Worm (Caenorhabditis elegans) whole organism, late embryonic: ENCODE measurements around the gene gpd-4.

Experiments
- C38D4.7 ChIP-seq: fragments of 200-800 bp; sonication (Bioruptor generic); optimal IDR thresholded peaks from 2 replicates; lab custom pipeline; 2018; ENCODE audit warnings: mild to moderate bottlenecking, missing genetic modification characterization, moderate library complexity, missing compliant biosample characterization
- K02D7.2 ChIP-seq: sonication (generic microtip); optimal IDR thresholded peaks from 2 replicates; lab custom pipeline; 2017; ENCODE audit warnings: mild to moderate bottlenecking, missing genetic modification characterization, missing compliant biosample characterization
- K09A11.1 ChIP-seq: sonication (generic microtip); optimal IDR thresholded peaks from 2 replicates; lab custom pipeline; 2017; ENCODE audit warnings: antibody characterized with exemption, mild to moderate bottlenecking, missing genetic modification characterization, missing compliant biosample characterization; ENCODE audit not compliant: insufficient read depth
- T23F11.4 ChIP-seq: fragments of 200-800 bp; sonication (Bioruptor generic); optimal IDR thresholded peaks from 2 replicates; lab custom pipeline; 2018; ENCODE audit warnings: mild to moderate bottlenecking, missing genetic modification characterization, missing compliant biosample characterization
- Y22D7AL.16 ChIP-seq: sonication (generic microtip); optimal IDR thresholded peaks from 2 replicates; lab custom pipeline; 2016; ENCODE audit warnings: missing genetic modification characterization, missing compliant biosample characterization
- ama-1 ChIP-seq: fragments of 150-350 bp; optimal IDR thresholded peaks from 2 replicates; lab custom pipeline; 2014
- ceh-2 ChIP-seq: sonication (generic microtip); optimal IDR thresholded peaks from 2 replicates; lab custom pipeline; 2016; ENCODE audit warnings: missing genotype, missing genetic modification characterization, missing compliant biosample characterization
- ceh-22 ChIP-seq: sonication (generic microtip); optimal IDR thresholded peaks from 2 replicates; lab custom pipeline; 2017; ENCODE audit warnings: missing biosample characterization, missing genetic modification characterization
- ceh-30 ChIP-seq: fragments of 150-350 bp; optimal IDR thresholded peaks from 2 replicates; lab custom pipeline; 2014; ENCODE audit warnings: missing biosample characterization, missing genetic modification characterization
- ceh-31 ChIP-seq: sonication (generic microtip); optimal IDR thresholded peaks from 2 replicates; lab custom pipeline; 2016; ENCODE audit warnings: missing genetic modification characterization, missing compliant biosample characterization
- ceh-6 ChIP-seq: fragments of 200-800 bp; sonication (Bioruptor generic); optimal IDR thresholded peaks from 2 replicates; lab custom pipeline; 2018; ENCODE audit warnings: mild to moderate bottlenecking, missing genetic modification characterization, missing compliant biosample characterization
- ceh-9 ChIP-seq: sonication (generic microtip); optimal IDR thresholded peaks from 2 replicates; lab custom pipeline; 2016; ENCODE audit warnings: mild to moderate bottlenecking, missing genetic modification characterization, inconsistent platforms, missing compliant biosample characterization
- dmd-4 ChIP-seq: sonication (generic microtip); optimal IDR thresholded peaks from 2 replicates; lab custom pipeline; 2016; ENCODE audit warnings: borderline replicate concordance, missing genetic modification characterization, missing compliant biosample characterization
- dve-1 ChIP-seq: sonication (generic microtip); optimal IDR thresholded peaks from 2 replicates; lab custom pipeline; 2017; ENCODE audit warnings: antibody characterized with exemption, mild to moderate bottlenecking, missing genetic modification characterization, missing compliant biosample characterization
- elt-2 ChIP-seq: sonication (generic microtip); optimal IDR thresholded peaks from 2 replicates; lab custom pipeline; 2016; ENCODE audit warnings: missing genetic modification reagents, missing genetic modification characterization, missing compliant biosample characterization
- elt-4 ChIP-seq: sonication (generic microtip); optimal IDR thresholded peaks from 2 replicates; lab custom pipeline; 2016; ENCODE audit warnings: missing genetic modification characterization, missing compliant biosample characterization
- ets-4 ChIP-seq: sonication (generic microtip); optimal IDR thresholded peaks from 2 replicates; lab custom pipeline; 2016; ENCODE audit warnings: missing genetic modification characterization, missing compliant biosample characterization
- eyg-1 ChIP-seq: sonication (generic microtip); optimal IDR thresholded peaks from 2 replicates; lab custom pipeline; 2016; ENCODE audit warnings: missing genotype, missing genetic modification characterization, missing compliant biosample characterization
- fkh-6 ChIP-seq: sonication (generic microtip); optimal IDR thresholded peaks from 2 replicates; lab custom pipeline; 2016; ENCODE audit warnings: missing genetic modification characterization, missing compliant biosample characterization
- gmeb-2 ChIP-seq: sonication (generic microtip); optimal IDR thresholded peaks from 2 replicates; lab custom pipeline; 2016; ENCODE audit warnings: missing genetic modification characterization, inconsistent platforms, missing compliant biosample characterization
- lim-6 ChIP-seq: sonication (generic microtip); optimal IDR thresholded peaks from 2 replicates; lab custom pipeline; 2016; ENCODE audit warnings: missing genetic modification characterization, missing compliant biosample characterization
- lin-11 ChIP-seq: fragments of 200-800 bp; sonication (Bioruptor generic); optimal IDR thresholded peaks from 2 replicates; lab custom pipeline; 2018; ENCODE audit warnings: mild to moderate bottlenecking, missing genetic modification characterization, missing compliant biosample characterization
- mec-3 ChIP-seq: sonication (generic microtip); optimal IDR thresholded peaks from 2 replicates; lab custom pipeline; 2016; ENCODE audit warnings: borderline replicate concordance, missing genetic modification characterization, missing compliant biosample characterization
- nfya-1 ChIP-seq: sonication (generic microtip); optimal IDR thresholded peaks from 2 replicates; lab custom pipeline; 2017; ENCODE audit warnings: missing genetic modification characterization, mild to moderate bottlenecking, missing compliant biosample characterization, antibody characterized with exemption, moderate library complexity
- nhr-232 ChIP-seq: sonication (generic microtip); optimal IDR thresholded peaks from 2 replicates; lab custom pipeline; 2016; ENCODE audit warnings: missing genetic modification characterization, missing compliant biosample characterization
- npax-4 ChIP-seq: sonication (generic microtip); optimal IDR thresholded peaks from 2 replicates; lab custom pipeline; 2016; ENCODE audit warnings: missing genetic modification characterization, missing compliant biosample characterization
- odd-2 ChIP-seq: sonication (generic microtip); optimal IDR thresholded peaks from 2 replicates; lab custom pipeline; 2017; ENCODE audit warnings: antibody characterized with exemption, mild to moderate bottlenecking, missing genetic modification characterization, missing compliant biosample characterization
- pag-3 ChIP-seq: sonication (generic microtip); optimal IDR thresholded peaks from 2 replicates; lab custom pipeline; 2016; ENCODE audit warnings: missing compliant biosample characterization, missing genetic modification characterization, borderline replicate concordance
- pat-9 ChIP-seq: fragments of 200-800 bp; sonication (Bioruptor generic); optimal IDR thresholded peaks from 2 replicates; lab custom pipeline; 2018; ENCODE audit warnings: mild to moderate bottlenecking, missing genetic modification characterization, moderate library complexity, missing compliant biosample characterization
- pros-1 ChIP-seq: fragments of 150-350 bp; optimal IDR thresholded peaks from 2 replicates; lab custom pipeline; 2014; ENCODE audit warnings: missing biosample characterization, missing genetic modification reagents, missing genetic modification characterization
- ref-2 ChIP-seq: sonication (generic microtip); optimal IDR thresholded peaks from 2 replicates; lab custom pipeline; 2016; ENCODE audit warnings: missing genetic modification characterization, missing compliant biosample characterization
- sox-4 ChIP-seq: sonication (generic microtip); optimal IDR thresholded peaks from 2 replicates; lab custom pipeline; 2017; ENCODE audit warnings: mild to moderate bottlenecking, missing genetic modification characterization, inconsistent platforms, missing compliant biosample characterization
- syd-9 ChIP-seq: sonication (generic microtip); optimal IDR thresholded peaks from 2 replicates; lab custom pipeline; 2016; ENCODE audit warnings: mild to moderate bottlenecking, missing genetic modification characterization, moderate library complexity, missing compliant biosample characterization
- tbx-7 ChIP-seq: sonication (generic microtip); optimal IDR thresholded peaks from 2 replicates; lab custom pipeline; 2016; ENCODE audit warnings: missing genotype, missing genetic modification characterization, missing compliant biosample characterization
- unc-55 ChIP-seq: sonication (generic microtip); optimal IDR thresholded peaks from 2 replicates; lab custom pipeline; 2017; ENCODE audit warnings: missing biosample characterization, missing genetic modification reagents, missing genetic modification characterization
- unc-86 ChIP-seq: sonication (generic microtip); optimal IDR thresholded peaks from 2 replicates; lab custom pipeline; 2016; ENCODE audit warnings: missing genetic modification characterization, missing compliant biosample characterization
- zip-5 ChIP-seq: sonication (generic microtip); optimal IDR thresholded peaks from 2 replicates; lab custom pipeline; 2016; ENCODE audit warnings: missing genetic modification characterization, missing compliant biosample characterization

gpd-4 gene

DNA sequence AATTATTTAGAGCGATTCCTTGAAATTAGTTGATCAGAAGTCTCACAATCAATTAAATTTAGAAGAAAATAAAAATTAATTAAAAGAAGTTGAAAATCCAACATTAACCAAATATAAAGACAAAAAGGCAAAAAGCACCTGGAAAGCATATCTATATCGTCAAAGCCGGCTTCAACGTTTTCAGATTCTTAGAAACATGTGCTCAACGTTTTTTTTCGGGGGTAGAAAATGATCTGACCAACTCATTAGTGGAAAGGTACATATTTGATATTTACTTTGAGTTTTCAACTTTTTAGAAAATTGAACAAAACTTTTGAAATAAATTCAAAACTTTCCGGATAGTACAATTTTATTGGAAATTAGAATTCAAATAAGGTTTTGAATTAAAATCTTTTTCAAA is 38.2 kb upstream of the gpd-4 start:
- no peak for TF ChIP-seq zip-5 (tag; lab: Kevin White, UChicago)
- no peak for TF ChIP-seq npax-4 (tag; lab: Kevin White, UChicago)
- no peak for TF ChIP-seq ama-1 (lab: Kevin White, UChicago)
- no peak for TF ChIP-seq unc-86
- no peak for TF ChIP-seq ceh-6
- no peak for TF ChIP-seq elt-2 (tag; lab: Kevin White, UChicago)
- no peak for TF ChIP-seq mec-3 (tag; lab: Kevin White, UChicago)
- TF ChIP-seq tbx-7 (tag; lab: Kevin White, UChicago) = no peak
- no peak for TF ChIP-seq nfya-1 (tag; lab: Kevin White, UChicago)
- TF ChIP-seq nhr-232 (tag; lab: Kevin White, UChicago) = no peak
- no peak for TF ChIP-seq pros-1 (tag; lab: Kevin White, UChicago)
- TF ChIP-seq pat-9 (tag; lab: Kevin White, UChicago) = no peak
- no peak for TF ChIP-seq dve-1
- TF ChIP-seq gmeb-2 (tag; lab: Kevin White, UChicago) = no peak
- no peak for TF ChIP-seq pag-3 (tag; lab: Kevin White, UChicago)
- no peak for TF ChIP-seq unc-55 (GFP tag; lab: Kevin White, UChicago)
- no peak for TF ChIP-seq sox-4 (tag; lab: Kevin White, UChicago)
- TF ChIP-seq eyg-1 (tag; lab: Kevin White, UChicago) = no peak

ce11 chrII:10134285-10134995 is 36.6 kb upstream of the gpd-4 start, which contains the start of gene F27E5.9:
F27E5.9 (plus strand) TSS chrII:10134945.
- TF ChIP-seq elt-2 (tag; lab: Kevin White, UChicago) = peak; percentile 66
- TF ChIP-seq T23F11.4 = no peak

ce11 chrII:10136771-10137170 is 34.3 kb upstream of the gpd-4 start:
- TF ChIP-seq ets-4 (tag; lab: Kevin White, UChicago) (peak; percentile 41), dmd-4 (tag; lab: Kevin White, UChicago) (peak; percentile 24), ceh-22 (tag; lab: Kevin White, UChicago) (peak; percentile 83), ceh-30 (tag; lab: Kevin White, UChicago) (no peak)

ce11 chrII:10137358-10137757 is 33.7 kb upstream of the gpd-4 start, which contains the start of gene phg-1:
phg-1 (plus strand) TSS chrII:10137658.
- no peak for TF ChIP-seq K02D7.2 (tag; lab: Kevin White, UChicago)
- no peak for TF ChIP-seq ref-2 (tag; lab: Kevin White, UChicago)
- TF ChIP-seq fkh-6 = no peak
- no peak for TF ChIP-seq ceh-31 (tag; lab: Kevin White, UChicago)
- no peak for TF ChIP-seq lim-6 (tag; lab: Kevin White, UChicago)
- TF ChIP-seq odd-2 (tag; lab: Kevin White, UChicago) = no peak
- no peak for TF ChIP-seq K09A11.1 (tag; lab: Kevin White, UChicago)
- no peak for TF ChIP-seq C38D4.7
- TF ChIP-seq ceh-2 (tag; lab: Kevin White, UChicago) = no peak
- no peak for TF ChIP-seq lin-11
- no peak for TF ChIP-seq ceh-9 (tag; lab: Kevin White, UChicago)
- TF ChIP-seq elt-4 (tag; lab: Kevin White, UChicago) = no peak
- TF ChIP-seq zip-5 (tag; lab: Kevin White, UChicago) = no peak
- no peak for TF ChIP-seq syd-9 (tag; lab: Kevin White, UChicago)
- no peak for TF ChIP-seq Y22D7AL.16
- no peak for TF ChIP-seq pag-3 (tag; lab: Kevin White, UChicago)
- no peak for TF ChIP-seq ama-1 (lab: Kevin White, UChicago)
